Worm (Caenorhabditis elegans): ENCODE data around the gene pink-1.

DNA sequence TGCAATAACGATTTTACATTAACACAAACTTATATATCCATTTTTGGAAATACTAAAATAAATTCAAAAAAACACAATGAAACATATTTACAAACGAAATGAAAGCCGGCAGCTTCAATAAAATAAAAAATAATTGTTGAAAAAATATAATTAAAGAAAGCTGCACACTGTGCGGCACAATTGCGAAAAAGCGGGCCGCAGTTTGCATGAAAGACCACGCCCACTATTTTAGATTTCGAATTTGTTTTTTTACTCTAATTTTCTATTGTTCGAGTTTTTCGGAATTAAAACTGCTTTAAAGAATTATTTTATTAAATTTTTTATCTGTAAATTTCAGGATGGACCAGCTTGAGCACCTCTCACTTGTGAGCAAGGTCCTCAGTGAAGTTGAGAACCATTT is 3.7 kb upstream of the pink-1 start, which contains the start of gene mog-5:
- no peak for TF ChIP-seq unc-62 (GFP tag; optimal IDR thresholded peaks at IDR 0.05)
- TF ChIP-seq blmp-1 (tag; optimal IDR thresholded peaks at IDR 0.05) = peak; percentile 18
- TF ChIP-seq nhr-76 (tag; optimal IDR thresholded peaks at IDR 0.05) = no peak
- no peak for TF ChIP-seq mls-2 (tag; optimal IDR thresholded peaks at IDR 0.05)
- TF ChIP-seq nhr-237 (tag; optimal IDR thresholded peaks at IDR 0.05) = peak; percentile 8
- TF ChIP-seq bed-3 (GFP tag; optimal IDR thresholded peaks at IDR 0.05) = peak; percentile 40
- TF ChIP-seq pha-4 (tag; optimal IDR thresholded peaks at IDR 0.05) = no peak
- no peak for TF ChIP-seq elt-3 (tag; optimal IDR thresholded peaks at IDR 0.05)
- no peak for TF ChIP-seq elt-1 (tag; optimal IDR thresholded peaks at IDR 0.05; ENCODE audit: borderline replicate concordance, insufficient read depth)
- TF ChIP-seq unc-39 (tag; optimal IDR thresholded peaks at IDR 0.05) = no peak
- peak; percentile 74 for TF ChIP-seq ces-1 (GFP tag; optimal IDR thresholded peaks at IDR 0.05)

Data from whole organism, mixed stage, embryonic.